7 worm cellular contexts compared by ENCODE assay signal in the genomic region with DNA sequence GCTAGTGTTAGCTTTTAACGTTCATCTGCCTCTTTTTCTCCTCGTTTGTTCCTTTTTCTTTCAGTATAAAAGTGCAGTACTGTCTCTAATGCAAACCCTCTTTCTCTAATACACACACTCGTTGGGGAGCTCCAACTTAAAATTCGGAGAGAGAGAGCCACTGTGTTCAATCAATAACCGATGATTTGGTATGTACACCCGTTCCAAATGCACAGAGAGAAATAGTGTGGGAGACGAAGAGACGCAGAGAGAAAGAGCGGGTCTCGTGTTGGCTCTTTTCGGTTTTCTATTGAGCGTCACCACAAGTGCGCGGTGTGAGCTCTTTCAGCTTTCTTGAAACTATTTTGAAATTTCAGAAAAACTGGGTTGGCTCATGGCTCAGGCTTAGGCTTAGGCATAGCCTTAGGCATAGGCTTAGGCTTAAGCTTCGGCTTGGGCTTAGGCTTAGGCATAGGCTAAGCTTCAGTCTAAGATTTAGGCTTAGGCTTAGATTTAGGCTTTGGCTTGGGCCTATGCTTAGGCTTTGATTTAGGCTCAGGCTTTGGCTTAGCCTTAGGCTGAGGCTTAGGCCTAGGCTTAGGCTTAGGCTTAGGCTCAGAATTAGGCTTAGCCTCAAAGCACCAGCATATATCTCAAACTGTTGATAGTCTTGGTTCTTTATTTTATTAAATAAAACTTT.
TF ChIP-seq lines count a peak whose summit lies in the region.

No protein-coding gene starts in this region.

TF ChIP-seq in whole organism, L3 larva, 47 proteins besides CTCF, POLR2A, EP300 and RAD21:
- TF ChIP-seq nhr-25 (tag; optimal IDR thresholded peaks at IDR 0.05; lab: Kevin White, UChicago) (no peak), pha-4 (tag; optimal IDR thresholded peaks at IDR 0.05; lab: Kevin White, UChicago) (peak; percentile 66)

TF ChIP-seq in whole organism, L4 larva, 104 proteins besides CTCF, POLR2A, EP300 and RAD21:
- TF ChIP-seq madf-9 (GFP tag; conservative IDR thresholded peaks at IDR 0.05; lab: Robert Waterston, UW) (0 out of 2 replicates have a peak, but pooled peaks have one; percentile 17), zip-2 (tag; optimal IDR thresholded peaks at IDR 0.05; lab: Kevin White, UChicago) (no peak), aha-1 (tag; lab: Kevin White, UChicago) (no peak), gei-8 (GFP tag; optimal IDR thresholded peaks at IDR 0.05; lab: Kevin White, UChicago) (no peak), lin-13 (GFP tag; optimal IDR thresholded peaks at IDR 0.05; lab: Kevin White, UChicago) (no peak), fkh-10 (GFP tag; optimal IDR thresholded peaks at IDR 0.05; lab: Kevin White, UChicago) (no peak), php-3 (GFP tag; IDR thresholded peaks at IDR 0.05; lab: Robert Waterston, UW) (no peak), aly-2 (tag; optimal IDR thresholded peaks at IDR 0.05; lab: Kevin White, UChicago) (no peak)

TF ChIP-seq in whole organism, early embryonic, 17 proteins besides CTCF, POLR2A, EP300 and RAD21:
- TF ChIP-seq ceh-36 (tag; optimal IDR thresholded peaks at IDR 0.05; lab: Kevin White, UChicago) (peak; percentile 61), ama-1 (optimal IDR thresholded peaks at IDR 0.05; lab: Kevin White, UChicago) (no peak)

TF ChIP-seq in whole organism, late embryonic, 69 proteins besides CTCF, POLR2A, EP300 and RAD21:
- TF ChIP-seq K02D7.2 (tag; optimal IDR thresholded peaks at IDR 0.05; lab: Kevin White, UChicago) (no peak), pros-1 (tag; optimal IDR thresholded peaks at IDR 0.05; lab: Kevin White, UChicago) (no peak), pax-1 (tag; optimal IDR thresholded peaks at IDR 0.05; lab: Kevin White, UChicago) (no peak), hlh-30 (tag; optimal IDR thresholded peaks at IDR 0.05; lab: Kevin White, UChicago; ENCODE audit: insufficient read depth) (peak; percentile 47), dve-1 (tag; optimal IDR thresholded peaks at IDR 0.05; lab: Kevin White, UChicago) (peak; percentile 29)

TF ChIP-seq in whole organism, midembryonic, 9 proteins besides CTCF, POLR2A, EP300 and RAD21:
- TF ChIP-seq T22C8.4 (GFP tag; IDR thresholded peaks at IDR 0.05; lab: Robert Waterston, UW) (no peak), tab-1 (GFP tag; IDR thresholded peaks at IDR 0.05; lab: Robert Waterston, UW) (no peak), ref-1 (GFP tag; conservative IDR thresholded peaks at IDR 0.05; lab: Robert Waterston, UW) (0 out of 2 replicates have a peak, but pooled peaks have one; percentile 12), ztf-29 (GFP tag; IDR thresholded peaks at IDR 0.05; lab: Robert Waterston, UW) (peak; percentile 65; the same call in 1 of the 2 replicates), klf-2 (GFP tag; conservative IDR thresholded peaks at IDR 0.05; lab: Robert Waterston, UW) (no peak), cog-1 (tag; optimal IDR thresholded peaks at IDR 0.05; lab: Kevin White, UChicago) (no peak)

TF ChIP-seq in whole organism, mixed stage, embryonic, 35 proteins besides CTCF, POLR2A, EP300 and RAD21:
- no peak for TF ChIP-seq unc-120 (tag; optimal IDR thresholded peaks at IDR 0.05; lab: Kevin White, UChicago; ENCODE audit: poor library complexity, severe bottlenecking)
- no peak for TF ChIP-seq elt-1 (tag; optimal IDR thresholded peaks at IDR 0.05; lab: Kevin White, UChicago; ENCODE audit: borderline replicate concordance, insufficient read depth)
- no peak for TF ChIP-seq ztf-11 (tag; optimal IDR thresholded peaks at IDR 0.05; lab: Kevin White, UChicago)
- peak; percentile 20 for TF ChIP-seq ham-2 (GFP tag; optimal IDR thresholded peaks at IDR 0.05; lab: Kevin White, UChicago)
TF ChIP-seq in whole organism, mixed stage, embryonic: peak in this region for 1.

TF ChIP-seq in whole organism, young adult, 124 proteins besides CTCF, POLR2A, EP300 and RAD21:
- peak; percentile 83 for TF ChIP-seq hmg-1.2 (GFP tag; IDR thresholded peaks at IDR 0.05; lab: Robert Waterston, UW)
- TF ChIP-seq hsf-1 (GFP tag; IDR thresholded peaks at IDR 0.05; lab: Robert Waterston, UW): 0 out of 2 replicates have a peak, but pooled peaks have one; percentile 37
- TF ChIP-seq F23B12.7 (tag; optimal IDR thresholded peaks at IDR 0.05; lab: Kevin White, UChicago; ENCODE audit: insufficient read depth): no peak
